Fruit fly (Drosophila melanogaster): ENCODE measurements around the gene Srx.

Gene Srx

DNA sequence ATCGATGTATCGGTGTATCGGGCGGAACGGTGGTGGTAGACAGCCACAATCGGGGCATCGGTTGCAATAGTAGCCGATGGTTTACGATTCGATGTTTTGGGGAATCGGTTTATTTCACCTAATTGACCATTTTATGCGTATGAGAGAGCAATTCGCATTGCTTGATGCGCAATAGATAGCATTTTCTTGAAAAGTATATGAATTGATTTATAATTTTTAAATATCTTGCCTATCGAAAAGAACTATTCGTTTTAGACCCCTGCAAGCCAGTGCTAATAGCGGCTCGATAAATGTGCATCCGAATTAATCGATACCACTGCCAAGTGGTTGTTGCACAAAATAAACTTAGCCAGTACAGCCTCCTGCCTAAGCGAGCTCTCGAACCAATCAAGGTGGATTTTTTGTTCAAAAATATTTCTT, 30.4 kb downstream of the Srx start, which contains the start of gene mnb (continued):
- TF ChIP-seq CG3281 (GFP tag; optimal IDR thresholded peaks at IDR 0.05) (no peak), toy (GFP tag; IDR thresholded peaks at IDR 0.05) (no peak), usp (GFP tag; optimal IDR thresholded peaks at IDR 0.05) (no peak), dmrt99B (tag; optimal IDR thresholded peaks at IDR 0.05) (no peak), Max (GFP tag; optimal IDR thresholded peaks at IDR 0.05) (no peak), pzg (GFP tag; optimal IDR thresholded peaks at IDR 0.05) (peak; percentile 83), nmo (GFP tag; optimal IDR thresholded peaks at IDR 0.05) (peak; percentile 64), CG1647 (GFP tag; optimal IDR thresholded peaks at IDR 0.05) (peak; percentile 9), NfI (GFP tag; optimal IDR thresholded peaks at IDR 0.05) (no peak), Adf1 (GFP tag; IDR thresholded peaks at IDR 0.05) (no peak), CG10431 (GFP tag; optimal IDR thresholded peaks at IDR 0.05) (no peak), CG7963 (GFP tag; IDR thresholded peaks at IDR 0.05; ENCODE audit: partially characterized antibody) (peak; percentile 97), CG18476 (GFP tag; optimal IDR thresholded peaks at IDR 0.05) (no peak), Hr51 (GFP tag; optimal IDR thresholded peaks at IDR 0.05) (no peak), tio (GFP tag; optimal IDR thresholded peaks at IDR 0.05) (no peak), ci (GFP tag; IDR thresholded peaks at IDR 0.05) (no peak), bsh (GFP tag; optimal IDR thresholded peaks at IDR 0.05) (no peak), org-1 (GFP tag; optimal IDR thresholded peaks at IDR 0.05) (no peak), gro (GFP tag; optimal IDR thresholded peaks at IDR 0.05) (peak; percentile 11), CG12155 (GFP tag; optimal IDR thresholded peaks at IDR 0.05) (no peak), CG2116 (GFP tag; optimal IDR thresholded peaks at IDR 0.05) (peak; percentile 91), HLH54F (GFP tag; optimal IDR thresholded peaks at IDR 0.05) (peak; percentile 8), Nf-YA (GFP tag; IDR thresholded peaks at IDR 0.05) (no peak), Antp (GFP tag; optimal IDR thresholded peaks at IDR 0.05) (peak; percentile 11), dm (GFP tag; optimal IDR thresholded peaks at IDR 0.05) (no peak), slp2 (GFP tag; optimal IDR thresholded peaks at IDR 0.05) (no peak), Doc3 (GFP tag; IDR thresholded peaks at IDR 0.05; ENCODE audit: partially characterized antibody) (peak; percentile 99), odd (GFP tag; optimal IDR thresholded peaks at IDR 0.05) (no peak), CG12219 (GFP tag; optimal IDR thresholded peaks at IDR 0.05) (no peak), trem (tag; optimal IDR thresholded peaks at IDR 0.05) (peak; percentile 58), Deaf1 (tag; optimal IDR thresholded peaks at IDR 0.05) (no peak), BEAF-32 (GFP tag; optimal IDR thresholded peaks at IDR 0.05) (peak; percentile 99), Doc2 (GFP tag; IDR thresholded peaks at IDR 0.05) (no peak), ham (GFP tag; IDR thresholded peaks at IDR 0.05) (no peak), CG13287 (GFP tag; IDR thresholded peaks at IDR 0.05; ENCODE audit: partially characterized antibody) (peak; percentile 99), CG14050 (GFP tag; IDR thresholded peaks at IDR 0.05) (no peak), CG4707 (GFP tag; optimal IDR thresholded peaks at IDR 0.05) (no peak), Sin3A (optimal IDR thresholded peaks at IDR 0.05) (peak; percentile 97), Trl (optimal IDR thresholded peaks at IDR 0.05) (no peak), Trl (GFP tag; optimal IDR thresholded peaks at IDR 0.05) (no peak), CG4282 (GFP tag; optimal IDR thresholded peaks at IDR 0.05) (no peak), bab2 (GFP tag; optimal IDR thresholded peaks at IDR 0.05) (peak; percentile 4), CG9876 (GFP tag; optimal IDR thresholded peaks at IDR 0.05) (no peak), jigr1 (GFP tag; IDR thresholded peaks at IDR 0.05) (no peak), HmgZ (tag; optimal IDR thresholded peaks at IDR 0.05) (no peak), Opbp (GFP tag; IDR thresholded peaks at IDR 0.05; ENCODE audit: partially characterized antibody) (peak; percentile 98), tup (GFP tag; optimal IDR thresholded peaks at IDR 0.05) (no peak), shn (GFP tag; optimal IDR thresholded peaks at IDR 0.05) (no peak), en (GFP tag; optimal IDR thresholded peaks at IDR 0.05) (no peak), BtbVII (GFP tag; optimal IDR thresholded peaks at IDR 0.05) (no peak), peb (GFP tag; IDR thresholded peaks at IDR 0.05) (no peak), CG8290 (GFP tag; optimal IDR thresholded peaks at IDR 0.05) (peak; percentile 10), CG8290 (tag; optimal IDR thresholded peaks at IDR 0.05) (peak in 1 of 2 experiments; percentile 5)
